Fruit fly (Drosophila melanogaster): ENCODE data around the gene CG10853.

The CG10853 gene

DNA sequence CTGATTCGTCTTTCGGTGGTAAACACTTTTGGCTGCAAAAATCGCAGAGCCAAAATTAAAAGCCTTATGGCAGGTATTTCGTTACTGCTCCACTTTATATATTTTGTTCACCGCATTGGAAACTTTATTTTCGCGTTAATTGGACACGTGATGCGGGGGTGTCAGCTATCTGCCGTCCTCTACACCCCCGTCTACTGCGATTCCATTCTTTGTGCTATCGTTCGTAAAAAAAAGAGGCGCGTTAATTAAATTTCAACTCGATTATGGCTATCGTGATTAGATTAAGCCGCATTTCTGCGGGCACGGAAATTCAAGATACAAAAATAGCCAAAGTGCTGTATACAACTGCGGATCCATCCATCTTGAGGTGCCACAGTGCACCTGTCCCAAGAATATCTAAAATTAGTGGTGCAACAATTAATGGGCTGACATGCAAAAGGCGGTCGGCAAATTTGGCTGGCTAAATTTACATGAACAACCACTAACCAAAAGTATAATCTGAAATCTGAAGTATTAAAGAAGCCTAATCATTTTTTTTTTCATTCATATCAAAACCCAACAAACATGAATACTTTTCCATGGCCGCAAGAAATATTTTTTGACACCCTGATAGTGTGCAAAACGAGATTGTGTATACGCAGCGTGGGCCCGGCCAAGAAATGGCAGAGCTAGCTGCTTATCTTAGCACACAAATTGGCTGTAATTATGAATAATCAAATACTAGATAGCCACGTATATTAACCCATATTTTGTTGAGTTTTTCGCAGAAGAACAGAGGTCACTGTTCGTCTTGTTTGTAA lies 17.5 kb upstream of the CG10853 start (continued):
- TF ChIP-seq Atf-2 (GFP tag; optimal IDR thresholded peaks at IDR 0.05): no peak
- peak; percentile 88 for TF ChIP-seq Ets65A (GFP tag)
- TF ChIP-seq mirr (GFP tag; optimal IDR thresholded peaks at IDR 0.05): peak; percentile 66
- TF ChIP-seq CTCF (GFP tag; optimal IDR thresholded peaks at IDR 0.05): no peak
- no peak for TF ChIP-seq Scr (GFP tag; IDR thresholded peaks at IDR 0.05; ENCODE audit: partially characterized antibody)
- TF ChIP-seq Neu2 (GFP tag; optimal IDR thresholded peaks at IDR 0.05; ENCODE audit: borderline replicate concordance): no peak
- TF ChIP-seq CG10565 (GFP tag; optimal IDR thresholded peaks at IDR 0.05): no peak
- TF ChIP-seq CG7987 (GFP tag; optimal IDR thresholded peaks at IDR 0.05): peak; percentile 71

DNA sequence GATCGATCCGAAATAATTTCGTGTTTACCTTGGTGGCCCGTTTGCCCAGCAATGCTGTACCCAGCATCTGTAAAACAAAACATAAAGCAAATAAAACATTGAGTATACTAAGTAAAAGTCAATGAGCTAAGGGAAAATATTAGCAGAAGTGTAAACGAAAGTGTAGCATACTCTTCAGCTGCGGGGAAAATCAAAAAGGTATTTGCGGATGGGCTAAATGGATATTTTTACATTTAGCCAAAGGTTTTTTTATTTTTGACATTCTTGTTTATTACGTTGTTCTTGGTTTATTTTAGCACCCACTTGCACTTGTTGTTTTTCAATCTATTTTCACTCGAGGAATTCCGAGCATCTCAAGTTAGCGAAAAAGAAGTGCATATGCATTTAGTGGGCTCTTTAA lies 16.8 kb upstream of the CG10853 start:
- TF ChIP-seq CTCF (GFP tag; optimal IDR thresholded peaks at IDR 0.05): peak; percentile 30
- 0 out of 3 replicates have a peak, but pooled peaks have one; percentile 43 for TF ChIP-seq ci (GFP tag; IDR thresholded peaks at IDR 0.05)
- no peak for TF ChIP-seq nom (GFP tag; optimal IDR thresholded peaks at IDR 0.05)
- TF ChIP-seq ATbp (GFP tag; optimal IDR thresholded peaks at IDR 0.05): peak; percentile 26
- 0 out of 3 replicates have a peak, but pooled peaks have one; percentile 33 for TF ChIP-seq HLH4C (GFP tag; IDR thresholded peaks at IDR 0.05; ENCODE audit: partially characterized antibody)
- peak; percentile 29 for TF ChIP-seq Blimp-1 (GFP tag; optimal IDR thresholded peaks at IDR 0.05)
- peak; percentile 15 for TF ChIP-seq CG9437 (GFP tag; optimal IDR thresholded peaks at IDR 0.05)
- no peak for TF ChIP-seq Nf-YC (tag; optimal IDR thresholded peaks at IDR 0.05)
- peak; percentile 31; the same call in 1 of the 2 replicates for TF ChIP-seq Bgb (GFP tag; IDR thresholded peaks at IDR 0.05; ENCODE audit: partially characterized antibody)
- TF ChIP-seq CG2199 (GFP tag; IDR thresholded peaks at IDR 0.05): peak; percentile 79; the same call in 1 of the 3 replicates
- peak; percentile 84 for TF ChIP-seq sens (GFP tag)
- TF ChIP-seq otp (GFP tag; IDR thresholded peaks at IDR 0.05): no peak
- peak; percentile 16 for TF ChIP-seq CG17568 (GFP tag; optimal IDR thresholded peaks at IDR 0.05)
- TF ChIP-seq bsh (GFP tag; optimal IDR thresholded peaks at IDR 0.05): peak in 1 of 2 experiments; percentile 18
- TF ChIP-seq ems (GFP tag; optimal IDR thresholded peaks at IDR 0.05): no peak
- TF ChIP-seq trem (tag; optimal IDR thresholded peaks at IDR 0.05): no peak
- peak; percentile 37 for TF ChIP-seq tio (GFP tag; optimal IDR thresholded peaks at IDR 0.05)
- no peak for TF ChIP-seq ara (GFP tag; IDR thresholded peaks at IDR 0.05)
- peak; percentile 8 for TF ChIP-seq Asciz (GFP tag; optimal IDR thresholded peaks at IDR 0.05)
- peak; percentile 26 for TF ChIP-seq CG12659 (GFP tag; optimal IDR thresholded peaks at IDR 0.05)
- TF ChIP-seq BtbVII (GFP tag; optimal IDR thresholded peaks at IDR 0.05): peak; percentile 29
- TF ChIP-seq PHDP (tag; optimal IDR thresholded peaks at IDR 0.05): peak; percentile 20
- no peak for TF ChIP-seq CG15011 (GFP tag; optimal IDR thresholded peaks at IDR 0.05)
- TF ChIP-seq CG17359 (tag; optimal IDR thresholded peaks at IDR 0.05): peak; percentile 2
- no peak for TF ChIP-seq CG6175 (GFP tag; IDR thresholded peaks at IDR 0.05)

DNA sequence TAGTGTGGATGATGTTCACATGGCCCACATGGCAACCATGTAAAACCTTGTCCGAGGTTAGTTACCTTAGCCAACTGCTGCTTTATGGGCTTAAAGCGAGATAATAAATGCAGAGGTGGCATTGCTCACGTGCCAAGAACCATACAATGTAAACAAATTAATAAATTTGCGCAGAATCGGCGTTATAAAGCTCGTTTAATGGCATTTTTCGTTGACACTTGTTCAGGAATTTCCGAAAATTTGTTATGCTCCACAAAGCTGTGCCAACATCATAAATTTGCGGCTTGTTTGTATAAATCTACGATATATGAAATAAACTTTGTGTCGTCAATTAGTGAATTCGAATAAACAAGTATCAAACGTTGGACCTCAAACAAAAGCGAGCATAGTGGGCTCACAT lies 15.9 kb upstream of the CG10853 start:
- TF ChIP-seq CG11456 (GFP tag; IDR thresholded peaks at IDR 0.05): no peak
- peak; percentile 14 for TF ChIP-seq CG2678 (tag; optimal IDR thresholded peaks at IDR 0.05)
- no peak for TF ChIP-seq CG3995 (GFP tag; optimal IDR thresholded peaks at IDR 0.05)
- TF ChIP-seq TFAM (GFP tag; optimal IDR thresholded peaks at IDR 0.05): no peak
- no peak for TF ChIP-seq dimm (GFP tag; IDR thresholded peaks at IDR 0.05)
- no peak for TF ChIP-seq kni (GFP tag; optimal IDR thresholded peaks at IDR 0.05)
- no peak for TF ChIP-seq Six4 (GFP tag; optimal IDR thresholded peaks at IDR 0.05)
- TF ChIP-seq ATbp (GFP tag; optimal IDR thresholded peaks at IDR 0.05): no peak
- TF ChIP-seq CG10543 (GFP tag; optimal IDR thresholded peaks at IDR 0.05): peak; percentile 6
- peak; percentile 91 for TF ChIP-seq sd (tag; optimal IDR thresholded peaks at IDR 0.05)
- no peak for TF ChIP-seq abd-A (tag; optimal IDR thresholded peaks at IDR 0.05)
- TF ChIP-seq Atf-2 (GFP tag; optimal IDR thresholded peaks at IDR 0.05): no peak
- TF ChIP-seq gcm2 (GFP tag; optimal IDR thresholded peaks at IDR 0.05): no peak
- no peak for TF ChIP-seq croc (GFP tag; conservative IDR thresholded peaks at IDR 0.05)
- no peak for TF ChIP-seq btn (GFP tag; optimal IDR thresholded peaks at IDR 0.05)
- no peak for TF ChIP-seq CG16815 (GFP tag; optimal IDR thresholded peaks at IDR 0.05)
- no peak for TF ChIP-seq CG9876 (GFP tag; optimal IDR thresholded peaks at IDR 0.05)
- TF ChIP-seq CG14965 (GFP tag; optimal IDR thresholded peaks at IDR 0.05; ENCODE audit: borderline replicate concordance): no peak
